Fruit fly (Drosophila melanogaster) whole organism, embryonic: ENCODE data around the gene vito.

Experiments used
- Abd-B ChIP-seq: fragments of 200-800 bp; sonication (Bioruptor generic); optimal IDR thresholded peaks from 2 replicates; lab custom pipeline; 2018; ENCODE audit warnings: missing biosample characterization, mild to moderate bottlenecking, missing genetic modification characterization, moderate library complexity
- BtbVII ChIP-seq: fragments of 200-800 bp; sonication (Bioruptor generic); optimal IDR thresholded peaks from 3 replicates; lab custom pipeline; 2017; ENCODE audit warnings: missing biosample characterization, mild to moderate bottlenecking, missing genetic modification characterization
- CG11723 ChIP-seq: fragments of 200-800 bp; sonication (Bioruptor generic); optimal IDR thresholded peaks from 2 replicates; lab custom pipeline; 2017; ENCODE audit warnings: missing biosample characterization, mild to moderate bottlenecking, missing genetic modification characterization
- CG13624 ChIP-seq: fragments of 200-800 bp; sonication (Bioruptor generic); optimal IDR thresholded peaks from 2 replicates; lab custom pipeline; 2016; ENCODE audit warnings: missing biosample characterization, missing genetic modification characterization
- CG14014 ChIP-seq: fragments of 200-800 bp; sonication (Bioruptor generic); IDR thresholded peaks from 2 replicates; pipeline ENCODE4 v1.3.6; 2022; ENCODE audit warnings: missing biosample characterization, missing genetic modification characterization
- CG15011 ChIP-seq: fragments of 200-800 bp; sonication (Bioruptor generic); optimal IDR thresholded peaks from 3 replicates; lab custom pipeline; 2018; ENCODE audit warnings: missing biosample characterization, mild to moderate bottlenecking, missing genetic modification characterization
- CG18764 ChIP-seq: fragments of 200-800 bp; sonication (Bioruptor generic); optimal IDR thresholded peaks from 3 replicates; lab custom pipeline; 2016; ENCODE audit warnings: missing biosample characterization, missing genetic modification characterization
- CG2120 ChIP-seq: fragments of 200-800 bp; sonication (Bioruptor generic); optimal IDR thresholded peaks from 3 replicates; lab custom pipeline; 2016; ENCODE audit warnings: missing biosample characterization, missing genetic modification characterization
- CG2712 ChIP-seq: fragments of 200-800 bp; optimal IDR thresholded peaks from 3 replicates; lab custom pipeline; 2019; ENCODE audit warnings: missing biosample characterization, mild to moderate bottlenecking, missing genetic modification characterization, moderate library complexity
- CG2875 ChIP-seq: fragments of 200-800 bp; sonication (Bioruptor generic); optimal IDR thresholded peaks from 2 replicates; lab custom pipeline; 2017; ENCODE audit warnings: missing biosample characterization, mild to moderate bottlenecking, missing genetic modification characterization, missing genetic modification reagents
- CG2889 ChIP-seq: fragments of 200-800 bp; sonication (Bioruptor generic); IDR thresholded peaks from 3 replicates; pipeline ENCODE4 v1.3.6; 2022; ENCODE audit warnings: missing biosample characterization, missing genetic modification characterization
- CG30403 ChIP-seq: fragments of 200-800 bp; sonication (Bioruptor generic); optimal IDR thresholded peaks from 3 replicates; lab custom pipeline; 2016; ENCODE audit warnings: missing biosample characterization, missing genetic modification characterization
- CG4424 ChIP-seq: fragments of 200-800 bp; sonication (Bioruptor generic); optimal IDR thresholded peaks from 3 replicates; lab custom pipeline; 2016; ENCODE audit warnings: missing biosample characterization, missing genetic modification characterization
- CG6765 ChIP-seq: fragments of 200-800 bp; sonication (Bioruptor generic); optimal IDR thresholded peaks from 3 replicates; lab custom pipeline; 2017; ENCODE audit warnings: missing biosample characterization, mild to moderate bottlenecking, missing genetic modification characterization
- CG7963 ChIP-seq: fragments of 200-800 bp; sonication (Bioruptor generic); IDR thresholded peaks from 3 replicates; pipeline ENCODE4 v1.3.6; 2022; ENCODE audit warnings: missing biosample characterization, missing genetic modification characterization; ENCODE audit not compliant: partially characterized antibody
- CG9727 ChIP-seq: fragments of 200-800 bp; sonication (Bioruptor generic); optimal IDR thresholded peaks from 3 replicates; lab custom pipeline; 2017; ENCODE audit warnings: missing biosample characterization, mild to moderate bottlenecking, missing genetic modification characterization
- CkIIα-i1 ChIP-seq: fragments of 200-800 bp; sonication (Bioruptor generic); IDR thresholded peaks from 2 replicates; pipeline ENCODE4 v1.3.6; 2022; ENCODE audit warnings: missing biosample characterization, missing genetic modification characterization
- CoRest ChIP-seq: fragments of 200-800 bp; sonication (Bioruptor generic); optimal IDR thresholded peaks from 3 replicates; lab custom pipeline; 2018; ENCODE audit warnings: missing biosample characterization, mild to moderate bottlenecking, missing genetic modification characterization, moderate library complexity
- Dek ChIP-seq: fragments of 200-800 bp; sonication (Bioruptor generic); optimal IDR thresholded peaks from 3 replicates; lab custom pipeline; 2019; ENCODE audit warnings: missing biosample characterization, mild to moderate bottlenecking, missing genetic modification characterization, moderate library complexity
- Elba2 ChIP-seq: fragments of 200-800 bp; sonication (Bioruptor generic); optimal IDR thresholded peaks from 3 replicates; lab custom pipeline; 2016; ENCODE audit warnings: missing biosample characterization, missing genetic modification characterization
- HLH54F ChIP-seq: fragments of 200-800 bp; sonication (Bioruptor generic); optimal IDR thresholded peaks from 3 replicates; lab custom pipeline; 2016; ENCODE audit warnings: missing biosample characterization, missing genetic modification characterization
- Hmr ChIP-seq: fragments of 200-800 bp; sonication (Bioruptor generic); optimal IDR thresholded peaks from 3 replicates; lab custom pipeline; 2017; ENCODE audit warnings: mild to moderate bottlenecking, missing biosample characterization, missing genetic modification reagents, missing genetic modification characterization
- Hr39 ChIP-seq: fragments of >200 bp; optimal IDR thresholded peaks from 2 replicates; lab custom pipeline; 2017
- Hr51 ChIP-seq, 2 experiments: fragments of 200-800 bp; sonication (Bioruptor generic); optimal IDR thresholded peaks; 2 replicates in 1 of 2; 3 replicates in 1 of 2; lab custom pipeline; 2016 to 2018; ENCODE audit warnings: missing biosample characterization in 2 of 2, missing genetic modification characterization in 2 of 2, mild to moderate bottlenecking in 1 of 2, moderate library complexity in 1 of 2
- PHDP ChIP-seq: fragments of 200-800 bp; sonication (Bioruptor generic); optimal IDR thresholded peaks from 3 replicates; lab custom pipeline; 2018; ENCODE audit warnings: missing biosample characterization, mild to moderate bottlenecking, missing genetic modification characterization, moderate library complexity
- Pdp1 ChIP-seq, 2 experiments: fragments of 200-800 bp; sonication (Bioruptor generic); optimal IDR thresholded peaks; 3 replicates each; lab custom pipeline; 2016; ENCODE audit warnings: missing biosample characterization in 2 of 2, missing genetic modification characterization in 2 of 2, mild to moderate bottlenecking in 1 of 2, moderate library complexity in 1 of 2
- Rfx ChIP-seq: fragments of 200-800 bp; sonication (Bioruptor generic); IDR thresholded peaks from 2 replicates; pipeline ENCODE4 v1.3.6; 2022; ENCODE audit warnings: missing biosample characterization, missing genetic modification characterization
- Ssrp ChIP-seq: fragments of 200-800 bp; sonication (Bioruptor generic); optimal IDR thresholded peaks from 2 replicates; lab custom pipeline; 2018; ENCODE audit warnings: missing biosample characterization, mild to moderate bottlenecking, missing genetic modification characterization, moderate library complexity
- bigmax ChIP-seq: fragments of 200-800 bp; sonication (Bioruptor generic); optimal IDR thresholded peaks from 2 replicates; lab custom pipeline; 2018; ENCODE audit warnings: missing biosample characterization, mild to moderate bottlenecking, missing genetic modification characterization
- bsh ChIP-seq, 2 experiments: fragments of 200-800 bp; sonication (Bioruptor generic); optimal IDR thresholded peaks; 2 replicates each; lab custom pipeline; 2017 to 2018; ENCODE audit warnings: mild to moderate bottlenecking in 2 of 2, missing biosample characterization in 2 of 2, missing genetic modification characterization in 2 of 2, moderate library complexity in 1 of 2
- btn ChIP-seq: fragments of 200-800 bp; sonication (Bioruptor generic); optimal IDR thresholded peaks from 2 replicates; lab custom pipeline; 2016; ENCODE audit warnings: missing biosample characterization, missing genetic modification characterization
- corto ChIP-seq: fragments of 200-800 bp; sonication (Bioruptor generic); optimal IDR thresholded peaks from 2 replicates; lab custom pipeline; 2016; ENCODE audit warnings: missing biosample characterization, mild to moderate bottlenecking, missing genetic modification characterization, moderate library complexity
- dpn ChIP-seq, 2 experiments: fragments of 200-800 bp; sonication (Bioruptor generic); optimal IDR thresholded peaks; 3 replicates each; lab custom pipeline; 2016; ENCODE audit warnings: missing biosample characterization in 2 of 2, missing genetic modification characterization in 2 of 2
- esg ChIP-seq: fragments of 200-800 bp; sonication (Bioruptor generic); conservative IDR thresholded peaks from 2 replicates; pipeline ENCODE4 v1.3.6; 2022; ENCODE audit warnings: missing biosample characterization, missing genetic modification characterization
- fd3F ChIP-seq: fragments of 200-800 bp; sonication (Bioruptor generic); optimal IDR thresholded peaks from 2 replicates; lab custom pipeline; 2018; ENCODE audit warnings: missing biosample characterization, mild to moderate bottlenecking, missing genetic modification characterization, moderate library complexity
- insv ChIP-seq, 2 experiments: fragments of 200-800 bp; sonication (Bioruptor generic); optimal IDR thresholded peaks; 3 replicates each; lab custom pipeline; 2016 to 2018; ENCODE audit warnings: missing biosample characterization in 2 of 2, missing genetic modification characterization in 2 of 2
- lmd ChIP-seq: fragments of 200-800 bp; sonication (Bioruptor generic); IDR thresholded peaks from 2 replicates; pipeline ENCODE4 v1.3.6; 2022; ENCODE audit warnings: missing biosample characterization, missing genetic modification characterization
- nom ChIP-seq: fragments of 200-800 bp; sonication (Bioruptor generic); optimal IDR thresholded peaks from 2 replicates; lab custom pipeline; 2017; ENCODE audit warnings: missing biosample characterization, missing genetic modification characterization, mild to moderate bottlenecking, moderate library complexity, missing genetic modification reagents
- pan ChIP-seq, 4 experiments: fragments of >200 bp in 3 of 4; fragments of 200-800 bp in 1 of 4; sonication (Bioruptor generic) in 1 of 4; optimal IDR thresholded peaks in 3 of 4; IDR thresholded peaks in 1 of 4; 2 replicates each; pipeline versions ENCODE4 v1.3.6 to Lab custom; 2017 to 2022; ENCODE audit warnings: missing biosample characterization in 2 of 4, missing genetic modification characterization in 2 of 4, mixed read lengths in 1 of 4
- psq ChIP-seq: fragments of 200-800 bp; sonication (Bioruptor generic); optimal IDR thresholded peaks from 2 replicates; lab custom pipeline; 2017; ENCODE audit warnings: missing biosample characterization, missing genetic modification characterization
- ro ChIP-seq: fragments of 200-800 bp; sonication (Bioruptor generic); IDR thresholded peaks from 2 replicates; pipeline ENCODE4 v1.3.6; 2022; ENCODE audit warnings: missing biosample characterization, missing genetic modification characterization
- row ChIP-seq: fragments of 200-800 bp; sonication (Bioruptor generic); IDR thresholded peaks from 3 replicates; pipeline ENCODE4 v1.3.6; 2022; ENCODE audit warnings: missing biosample characterization, missing genetic modification characterization
- salm ChIP-seq: fragments of 200-800 bp; sonication (Bioruptor generic); optimal IDR thresholded peaks from 2 replicates; lab custom pipeline; 2018; ENCODE audit warnings: missing biosample characterization, mild to moderate bottlenecking, missing genetic modification characterization
- sc ChIP-seq, 3 experiments: fragments of >200 bp in 2 of 3; fragments of 200-800 bp in 1 of 3; sonication (Bioruptor generic) in 1 of 3; optimal IDR thresholded peaks; 2 replicates in 2 of 3; 3 replicates in 1 of 3; lab custom pipeline; 2017; ENCODE audit warnings: mild to moderate bottlenecking in 1 of 3, missing biosample characterization in 1 of 3, missing genetic modification characterization in 1 of 3, missing genetic modification reagents in 1 of 3
- sens ChIP-seq: fragments of 200-800 bp; sonication (Bioruptor generic); peaks from one replicate; lab custom pipeline; 2016; ENCODE audit warnings: missing biosample characterization, missing genetic modification characterization
- shn ChIP-seq: fragments of 200-800 bp; sonication (Bioruptor generic); optimal IDR thresholded peaks from 3 replicates; lab custom pipeline; 2016; ENCODE audit warnings: missing biosample characterization, missing genetic modification characterization
- sim ChIP-seq: fragments of 200-800 bp; sonication (Bioruptor generic); IDR thresholded peaks from 2 replicates; pipeline ENCODE4 v1.3.6; 2022; ENCODE audit warnings: missing biosample characterization, missing genetic modification characterization
- sug ChIP-seq: fragments of 200-800 bp; optimal IDR thresholded peaks from 2 replicates; lab custom pipeline; 2019; ENCODE audit warnings: missing biosample characterization, mild to moderate bottlenecking, missing genetic modification characterization, moderate library complexity
- tgo ChIP-seq: fragments of 200-800 bp; sonication (Bioruptor generic); IDR thresholded peaks from 3 replicates; pipeline ENCODE4 v1.3.6; 2022; ENCODE audit warnings: missing biosample characterization, missing genetic modification characterization

vito gene

DNA sequence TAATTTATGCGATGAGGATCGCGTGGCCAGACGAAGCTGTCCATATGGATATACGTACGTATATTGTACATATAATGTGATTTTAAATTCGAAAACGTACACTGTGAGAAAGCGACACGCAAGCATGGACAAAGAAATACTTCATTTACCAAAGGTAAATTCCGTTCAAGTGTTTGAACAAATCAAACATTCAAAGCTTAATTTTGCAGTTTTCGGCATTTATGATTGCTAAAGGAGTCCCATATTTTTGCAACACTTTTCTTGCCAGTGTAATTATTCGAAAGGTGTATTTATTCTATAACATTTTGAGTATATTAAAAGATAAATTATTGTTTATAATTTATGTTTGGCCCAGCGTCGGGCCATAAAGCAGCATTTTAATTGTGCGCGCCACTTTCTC is 42.2 kb upstream of the vito start (continued):
- peak; percentile 38 to 39 for TF ChIP-seq dpn (GFP tag; optimal IDR thresholded peaks at IDR 0.05; lab: Kevin White, UChicago)
- no peak for TF ChIP-seq insv (GFP tag; optimal IDR thresholded peaks at IDR 0.05; lab: Kevin White, UChicago)
- TF ChIP-seq btn (GFP tag; lab: Kevin White, UChicago) = no peak
- TF ChIP-seq CG13624 (GFP tag; lab: Kevin White, UChicago) = peak; percentile 31
- TF ChIP-seq ro (GFP tag; lab: Robert Waterston, UW) = no peak
- TF ChIP-seq Rfx (GFP tag; lab: Robert Waterston, UW) = peak; percentile 55; the same call in 1 of the 2 replicates
- peak; percentile 3 for TF ChIP-seq Hmr (GFP tag; lab: Kevin White, UChicago)
- TF ChIP-seq CG2889 (GFP tag; lab: Robert Waterston, UW) = no peak
- TF ChIP-seq CG9727 (GFP tag; lab: Kevin White, UChicago) = peak; percentile 36
- TF ChIP-seq Elba2 = no peak
- TF ChIP-seq CG15011 (GFP tag; lab: Kevin White, UChicago) = no peak
- TF ChIP-seq psq = no peak
- peak; percentile 35 for TF ChIP-seq Ssrp (tag; lab: Kevin White, UChicago)
- TF ChIP-seq CoRest (tag; lab: Kevin White, UChicago) = peak; percentile 44
- TF ChIP-seq bsh (GFP tag; optimal IDR thresholded peaks at IDR 0.05; lab: Kevin White, UChicago) = peak in 1 of 2 experiments; percentile 43
- peak; percentile 6 for TF ChIP-seq salm (tag; lab: Kevin White, UChicago)
- no peak for TF ChIP-seq CG6765 (GFP tag; lab: Kevin White, UChicago)
- no peak for TF ChIP-seq sc (optimal IDR thresholded peaks at IDR 0.05; lab: Kevin White, UChicago)
- no peak for TF ChIP-seq sc (GFP tag; optimal IDR thresholded peaks at IDR 0.05; lab: Kevin White, UChicago)
- no peak for TF ChIP-seq sim
- no peak for TF ChIP-seq BtbVII
- TF ChIP-seq sug = no peak
- TF ChIP-seq tgo = peak; percentile 45; the same call in 2 of the 3 replicates
- no peak for TF ChIP-seq CG7963 (GFP tag; lab: Robert Waterston, UW)
- TF ChIP-seq CG11723 = no peak
- peak; percentile 33 for TF ChIP-seq fd3F (GFP tag; lab: Kevin White, UChicago)
- peak; percentile 29 for TF ChIP-seq CG2712 (tag; lab: Kevin White, UChicago)
- TF ChIP-seq nom (GFP tag; lab: Kevin White, UChicago) = no peak
- TF ChIP-seq lmd (GFP tag; lab: Robert Waterston, UW) = peak; percentile 67
- TF ChIP-seq CG18764 (GFP tag; lab: Kevin White, UChicago) = no peak
- no peak for TF ChIP-seq pan (optimal IDR thresholded peaks at IDR 0.05; lab: Kevin White, UChicago)
- TF ChIP-seq pan (GFP tag; optimal IDR thresholded peaks at IDR 0.05 in 1 of 2, IDR thresholded peaks at IDR 0.05 in 1 of 2) = peak in 1 of 2 experiments; percentile 44
- no peak for TF ChIP-seq Hr39 (lab: Kevin White, UChicago)
- no peak for TF ChIP-seq CkIIα-i1 (GFP tag; lab: Robert Waterston, UW)
- TF ChIP-seq esg = peak; percentile 41
- no peak for TF ChIP-seq Dek (tag; lab: Kevin White, UChicago)
- TF ChIP-seq CG14014 (GFP tag; lab: Robert Waterston, UW) = peak; percentile 36; the same call in 1 of the 2 replicates
- peak; percentile 44 for TF ChIP-seq PHDP (tag; lab: Kevin White, UChicago)
- peak; percentile 15 for TF ChIP-seq HLH54F (GFP tag; lab: Kevin White, UChicago)
- TF ChIP-seq row = peak; percentile 55; the same call in 2 of the 3 replicates
- peak; percentile 15 for TF ChIP-seq CG2875 (GFP tag; lab: Kevin White, UChicago)
- TF ChIP-seq CG4424 (GFP tag; lab: Kevin White, UChicago) = no peak
- TF ChIP-seq CG2120 (GFP tag; lab: Kevin White, UChicago) = peak; percentile 65
- TF ChIP-seq Abd-B (GFP tag; lab: Kevin White, UChicago) = peak; percentile 18
- no peak for TF ChIP-seq bigmax
- TF ChIP-seq shn (GFP tag; lab: Kevin White, UChicago) = no peak
- TF ChIP-seq CG30403 (GFP tag; lab: Kevin White, UChicago) = peak; percentile 40
- no peak for TF ChIP-seq corto (GFP tag; lab: Kevin White, UChicago)
- TF ChIP-seq Pdp1 (GFP tag; optimal IDR thresholded peaks at IDR 0.05; lab: Kevin White, UChicago) = peak; percentile 9 to 41
- TF ChIP-seq Hr51 (GFP tag; optimal IDR thresholded peaks at IDR 0.05; lab: Kevin White, UChicago) = peak in 1 of 2 experiments; percentile 47
- TF ChIP-seq sens (GFP tag; lab: Kevin White, UChicago) = peak; percentile 79
